Fruit fly (Drosophila melanogaster): ENCODE measurements around the gene LManIII.

- TF ChIP-seq fkh (GFP tag; optimal IDR thresholded peaks at IDR 0.05) (no peak), topi (GFP tag; optimal IDR thresholded peaks at IDR 0.05) (no peak), Blimp-1 (GFP tag; optimal IDR thresholded peaks at IDR 0.05) (no peak), dsx (GFP tag; optimal IDR thresholded peaks at IDR 0.05; ENCODE audit: poor library complexity, severe bottlenecking) (no peak), Smox (GFP tag; optimal IDR thresholded peaks at IDR 0.05) (no peak), Gug (GFP tag; IDR thresholded peaks at IDR 0.05) (no peak), CG6808 (GFP tag; optimal IDR thresholded peaks at IDR 0.05) (no peak), CG10631 (GFP tag; optimal IDR thresholded peaks at IDR 0.05) (no peak), pdm3 (GFP tag; optimal IDR thresholded peaks at IDR 0.05) (no peak), ss (GFP tag; optimal IDR thresholded peaks at IDR 0.05) (no peak), CG11902 (GFP tag; optimal IDR thresholded peaks at IDR 0.05) (no peak)
Observed at dm6 chr2L:8752022-8752421, 16.5 kb downstream of the LManIII start, which contains the start of the genes CG45307 and CG12438.

Data from whole organism, prepupa.